Worm (Caenorhabditis elegans) whole organism, L4/young adult: ENCODE results near the gene nlp-5.

Source experiments
- dao-5 ChIP-seq: sonication (generic microtip); optimal IDR thresholded peaks from 2 replicates; lab custom pipeline; 2016; ENCODE audit warnings: missing genotype, missing genetic modification characterization, moderate library complexity, missing compliant biosample characterization
- him-1 ChIP-seq: sonication (generic microtip); optimal IDR thresholded peaks from 2 replicates; lab custom pipeline; 2016; ENCODE audit warnings: missing genotype, missing genetic modification reagents, missing genetic modification characterization, missing compliant biosample characterization

- TF ChIP-seq dao-5 (tag; lab: Kevin White, UChicago) (no peak), him-1 (no peak)
Observed at ce11 chrII:8190455-8190854, 47.8 kb upstream of the nlp-5 start, which contains the start of gene T05C12.8.
